Fruit fly (Drosophila melanogaster): ENCODE data around the gene Tim9a.
A peak's percentile ranks its signal among the peaks of the same experiment; 100 is the strongest.

- no peak; the same call in 2 of the 3 replicates for TF ChIP-seq dysf (GFP tag; IDR thresholded peaks at IDR 0.05)
- TF ChIP-seq so (GFP tag; IDR thresholded peaks at IDR 0.05) = no peak
- TF ChIP-seq ssp (GFP tag; IDR thresholded peaks at IDR 0.05) = no peak
- peak; percentile 24 for TF ChIP-seq CG17568 (GFP tag; optimal IDR thresholded peaks at IDR 0.05)
- TF ChIP-seq CG13296 (GFP tag; optimal IDR thresholded peaks at IDR 0.05) = peak; percentile 29
- TF ChIP-seq MTF-1 (GFP tag; optimal IDR thresholded peaks at IDR 0.05; ENCODE audit: borderline replicate concordance) = peak; percentile 44
- 0 out of 2 replicates have a peak, but pooled peaks have one; percentile 29 for TF ChIP-seq ranshi (GFP tag; IDR thresholded peaks at IDR 0.05)
These were observed 1.2 kb upstream of the Tim9a start for dm6 chrX:13383770-13384169.
